Fruit fly (Drosophila melanogaster): ENCODE results near the gene Arl2.

Gene Arl2

DNA sequence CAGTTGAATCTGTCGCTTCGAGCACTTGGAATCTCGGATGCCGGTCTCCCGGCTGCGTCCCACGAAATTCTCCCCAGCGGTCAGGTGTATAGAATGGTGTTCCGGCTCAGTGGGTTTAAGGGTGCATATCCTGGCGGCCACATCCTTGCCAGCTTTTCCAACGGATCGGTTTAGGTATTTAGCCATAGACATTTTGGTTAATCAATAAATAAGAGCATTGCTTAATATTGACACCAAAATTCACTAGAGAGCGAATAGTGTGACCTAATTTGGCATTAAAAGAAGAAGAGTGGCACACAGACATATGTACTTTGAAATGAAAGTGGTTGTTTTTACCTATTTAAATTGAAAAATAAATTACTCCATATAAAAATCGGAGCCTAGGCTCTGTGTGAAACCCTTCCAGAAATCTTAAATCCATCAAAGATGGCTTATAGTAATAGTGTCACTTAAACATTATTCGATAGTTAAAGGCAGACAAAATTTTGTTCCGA is 2.4 kb downstream of the Arl2 start, which contains the start of the genes PNKP and COX7AL (continued):
- TF ChIP-seq Scr (GFP tag; IDR thresholded peaks at IDR 0.05; ENCODE audit: partially characterized antibody) (peak; percentile 46; the same call in 1 of the 2 replicates), CG9797 (GFP tag; optimal IDR thresholded peaks at IDR 0.05) (peak; percentile 21), wek (GFP tag; optimal IDR thresholded peaks at IDR 0.05) (no peak), Dip2 (GFP tag; IDR thresholded peaks at IDR 0.05) (no peak), CG2202 (tag; optimal IDR thresholded peaks at IDR 0.05) (no peak), HmgZ (tag; optimal IDR thresholded peaks at IDR 0.05) (peak; percentile 13), CG2875 (GFP tag; optimal IDR thresholded peaks at IDR 0.05) (no peak), Sin3A (optimal IDR thresholded peaks at IDR 0.05) (no peak), Dll (GFP tag; IDR thresholded peaks at IDR 0.05; ENCODE audit: partially characterized antibody) (0 out of 4 replicates have a peak, but pooled peaks have one; percentile 17), hbn (GFP tag; IDR thresholded peaks at IDR 0.05; ENCODE audit: partially characterized antibody) (no peak), Dp (GFP tag; optimal IDR thresholded peaks at IDR 0.05) (peak; percentile 58), pzg (GFP tag; optimal IDR thresholded peaks at IDR 0.05) (peak; percentile 37), CG17829 (tag; optimal IDR thresholded peaks at IDR 0.05) (no peak), trem (tag; optimal IDR thresholded peaks at IDR 0.05) (no peak), Pdp1 (GFP tag; optimal IDR thresholded peaks at IDR 0.05) (peak in 1 of 2 experiments; percentile 20), dmrt99B (tag; optimal IDR thresholded peaks at IDR 0.05) (no peak), CG6765 (GFP tag; optimal IDR thresholded peaks at IDR 0.05) (no peak), CG7372 (GFP tag; IDR thresholded peaks at IDR 0.05) (no peak), jigr1 (GFP tag; IDR thresholded peaks at IDR 0.05) (no peak), gfzf (GFP tag; optimal IDR thresholded peaks at IDR 0.05) (peak; percentile 60), CG14014 (GFP tag; IDR thresholded peaks at IDR 0.05) (no peak), row (GFP tag; IDR thresholded peaks at IDR 0.05) (peak; percentile 42; the same call in 2 of the 3 replicates), Antp (GFP tag; optimal IDR thresholded peaks at IDR 0.05) (no peak), MESR4 (GFP tag; optimal IDR thresholded peaks at IDR 0.05) (peak; percentile 44), CG17385 (GFP tag; optimal IDR thresholded peaks at IDR 0.05) (peak; percentile 92), CG2678 (tag; optimal IDR thresholded peaks at IDR 0.05) (no peak), bab2 (GFP tag; optimal IDR thresholded peaks at IDR 0.05) (no peak), usp (GFP tag; optimal IDR thresholded peaks at IDR 0.05) (no peak), stwl (tag; optimal IDR thresholded peaks at IDR 0.05) (peak; percentile 14), Neu2 (GFP tag; optimal IDR thresholded peaks at IDR 0.05; ENCODE audit: borderline replicate concordance) (no peak), CG1603 (tag; optimal IDR thresholded peaks at IDR 0.05) (peak; percentile 14), CG30431 (GFP tag; optimal IDR thresholded peaks at IDR 0.05) (no peak), BEAF-32 (GFP tag; optimal IDR thresholded peaks at IDR 0.05) (peak; percentile 33), CG8388 (GFP tag; optimal IDR thresholded peaks at IDR 0.05) (no peak), ranshi (GFP tag; IDR thresholded peaks at IDR 0.05) (no peak), kah (GFP tag; optimal IDR thresholded peaks at IDR 0.05) (peak; percentile 4), CG11456 (GFP tag; IDR thresholded peaks at IDR 0.05) (no peak), E2f2 (GFP tag; IDR thresholded peaks at IDR 0.05) (peak; percentile 71), MBD-R2 (GFP tag; IDR thresholded peaks at IDR 0.05) (peak; percentile 73), CG31441 (GFP tag; IDR thresholded peaks at IDR 0.05) (no peak), pho (GFP tag; optimal IDR thresholded peaks at IDR 0.05) (no peak), tx (GFP tag; optimal IDR thresholded peaks at IDR 0.05) (no peak), lov (optimal IDR thresholded peaks at IDR 0.05) (no peak), lov (GFP tag; IDR thresholded peaks at IDR 0.05) (no peak), onecut (GFP tag; IDR thresholded peaks at IDR 0.05) (peak; percentile 89), CG18476 (GFP tag; optimal IDR thresholded peaks at IDR 0.05) (no peak), sima (GFP tag; optimal IDR thresholded peaks at IDR 0.05) (no peak), twi (tag; optimal IDR thresholded peaks at IDR 0.05) (no peak), toy (GFP tag; IDR thresholded peaks at IDR 0.05) (no peak), abd-A (tag; optimal IDR thresholded peaks at IDR 0.05) (no peak), Doc3 (GFP tag; IDR thresholded peaks at IDR 0.05; ENCODE audit: partially characterized antibody) (0 out of 3 replicates have a peak, but pooled peaks have one; percentile 18)

All from whole organism, embryonic.